Worm (Caenorhabditis elegans) whole organism, L2 larva: ENCODE measurements around the gene B0303.7.
A peak's percentile ranks its signal among the peaks of the same experiment; 100 is the strongest.

ENCODE experiments used
- C34F6.9 ChIP-seq: fragments of 150-350 bp; optimal IDR thresholded peaks from 2 replicates; lab custom pipeline; 2014; ENCODE audit warnings: missing biosample characterization, missing genetic modification characterization
- F13H6.1 ChIP-seq: sonication (generic microtip); optimal IDR thresholded peaks from 2 replicates; lab custom pipeline; 2016; ENCODE audit warnings: missing genetic modification characterization, missing compliant biosample characterization
- R02D3.7 ChIP-seq: fragments of 150-350 bp; optimal IDR thresholded peaks from 2 replicates; lab custom pipeline; 2014; ENCODE audit warnings: missing biosample characterization, missing genetic modification characterization
- Y55F3AM.14 ChIP-seq: fragments of 200-800 bp; sonication (Bioruptor generic); optimal IDR thresholded peaks from 2 replicates; lab custom pipeline; 2018; ENCODE audit warnings: mild to moderate bottlenecking, missing genetic modification characterization, missing compliant biosample characterization
- ZK546.5 ChIP-seq: sonication (generic microtip); optimal IDR thresholded peaks from 2 replicates; lab custom pipeline; 2017; ENCODE audit warnings: missing biosample characterization, missing genetic modification characterization
- aly-2 ChIP-seq: fragments of 150-350 bp; optimal IDR thresholded peaks from 2 replicates; lab custom pipeline; 2014; ENCODE audit warnings: missing biosample characterization, missing genetic modification characterization
- ama-1 ChIP-seq: fragments of 150-350 bp; optimal IDR thresholded peaks from 2 replicates; lab custom pipeline; 2018; ENCODE audit warnings: inconsistent platforms
- blmp-1 ChIP-seq: sonication (generic microtip); optimal IDR thresholded peaks from 2 replicates; lab custom pipeline; 2017; ENCODE audit warnings: missing genetic modification characterization, mild to moderate bottlenecking, missing compliant biosample characterization, antibody characterized with exemption, moderate library complexity; ENCODE audit not compliant: insufficient read depth
- ceh-16 ChIP-seq: fragments of 150-350 bp; optimal IDR thresholded peaks from 2 replicates; lab custom pipeline; 2014; ENCODE audit warnings: missing biosample characterization, missing genetic modification characterization
- ceh-82 ChIP-seq: fragments of 150-350 bp; optimal IDR thresholded peaks from 2 replicates; lab custom pipeline; 2014; ENCODE audit warnings: missing biosample characterization, missing genetic modification characterization
- crh-2 ChIP-seq: sonication (generic microtip); optimal IDR thresholded peaks from 2 replicates; lab custom pipeline; 2017; ENCODE audit warnings: missing biosample characterization, missing genetic modification characterization
- dmd-4 ChIP-seq: sonication (generic microtip); optimal IDR thresholded peaks from 2 replicates; lab custom pipeline; 2017; ENCODE audit warnings: missing biosample characterization, missing genetic modification characterization
- egl-27 ChIP-seq: sonication (generic microtip); optimal IDR thresholded peaks from 3 replicates; lab custom pipeline; 2017; ENCODE audit warnings: missing biosample characterization, missing genetic modification reagents, missing genetic modification characterization
- elt-1 ChIP-seq: fragments of 150-350 bp; optimal IDR thresholded peaks from 2 replicates; lab custom pipeline; 2014; ENCODE audit warnings: missing biosample characterization, missing genetic modification characterization
- elt-3 ChIP-seq: sonication (generic microtip); optimal IDR thresholded peaks from 2 replicates; lab custom pipeline; 2017; ENCODE audit warnings: missing biosample characterization, missing genetic modification characterization
- fos-1 ChIP-seq: fragments of 150-350 bp; optimal IDR thresholded peaks from 2 replicates; lab custom pipeline; 2014; ENCODE audit warnings: missing biosample characterization, missing genetic modification characterization
- gmeb-1 ChIP-seq: fragments of 150-350 bp; optimal IDR thresholded peaks from 2 replicates; lab custom pipeline; 2014; ENCODE audit warnings: missing biosample characterization, missing genetic modification characterization
- lin-11 ChIP-seq: fragments of 150-350 bp; sonication (generic microtip); optimal IDR thresholded peaks from 2 replicates; lab custom pipeline; 2014; ENCODE audit warnings: missing biosample characterization, missing genetic modification characterization, inconsistent platforms, mixed read lengths
- lin-13 ChIP-seq: fragments of 150-350 bp; optimal IDR thresholded peaks from 2 replicates; lab custom pipeline; 2014; ENCODE audit warnings: missing biosample characterization, missing genetic modification reagents, missing genetic modification characterization
- lin-39 ChIP-seq: fragments of 150-350 bp; optimal IDR thresholded peaks from 2 replicates; lab custom pipeline; 2014; ENCODE audit warnings: missing biosample characterization, missing genetic modification reagents, missing genetic modification characterization
- lsy-2 ChIP-seq, 2 experiments: fragments of 150-350 bp in 1 of 2; sonication (generic microtip) in 1 of 2; optimal IDR thresholded peaks; 2 replicates each; lab custom pipeline; 2014 to 2017; ENCODE audit warnings: missing biosample characterization in 2 of 2, missing genetic modification characterization in 2 of 2
- mab-5 ChIP-seq: fragments of 150-350 bp; optimal IDR thresholded peaks from 2 replicates; lab custom pipeline; 2014; ENCODE audit warnings: missing biosample characterization, missing genetic modification characterization
- mbf-1 ChIP-seq: sonication (generic microtip); optimal IDR thresholded peaks from 2 replicates; lab custom pipeline; 2017; ENCODE audit warnings: missing biosample characterization, missing genetic modification characterization
- mdl-1 ChIP-seq, 2 experiments: fragments of 150-350 bp in 1 of 2; sonication (generic microtip) in 1 of 2; optimal IDR thresholded peaks; 2 replicates each; lab custom pipeline; 2017; ENCODE audit warnings: missing biosample characterization in 2 of 2, missing genetic modification characterization in 2 of 2
- nhr-10 ChIP-seq: sonication (generic microtip); optimal IDR thresholded peaks from 2 replicates; lab custom pipeline; 2017; ENCODE audit warnings: missing biosample characterization, missing genetic modification characterization
- nhr-11 ChIP-seq: fragments of 150-350 bp; optimal IDR thresholded peaks from 2 replicates; lab custom pipeline; 2014; ENCODE audit warnings: missing biosample characterization, missing genetic modification characterization
- nhr-12 ChIP-seq: fragments of 150-350 bp; optimal IDR thresholded peaks from 2 replicates; lab custom pipeline; 2014; ENCODE audit warnings: missing biosample characterization, missing genetic modification characterization
- nhr-129 ChIP-seq: fragments of 150-350 bp; optimal IDR thresholded peaks from 2 replicates; lab custom pipeline; 2014; ENCODE audit warnings: missing biosample characterization, missing genetic modification characterization
- nhr-21 ChIP-seq: fragments of 150-350 bp; optimal IDR thresholded peaks from 2 replicates; lab custom pipeline; 2014; ENCODE audit warnings: missing biosample characterization, missing genetic modification characterization
- nhr-23 ChIP-seq: fragments of 150-350 bp; optimal IDR thresholded peaks from 2 replicates; lab custom pipeline; 2014; ENCODE audit warnings: missing biosample characterization, missing genetic modification reagents, missing genetic modification characterization
- nhr-237 ChIP-seq: fragments of 150-350 bp; optimal IDR thresholded peaks from 2 replicates; lab custom pipeline; 2014; ENCODE audit warnings: missing biosample characterization, missing genetic modification characterization
- nhr-25 ChIP-seq: fragments of 150-350 bp; sonication (generic microtip); optimal IDR thresholded peaks from 3 replicates; lab custom pipeline; 2014; ENCODE audit warnings: missing biosample characterization, missing genetic modification characterization
- nhr-6 ChIP-seq: fragments of 150-350 bp; optimal IDR thresholded peaks from 2 replicates; lab custom pipeline; 2014; ENCODE audit warnings: missing biosample characterization, missing genetic modification characterization
- nhr-77 ChIP-seq: fragments of 150-350 bp; optimal IDR thresholded peaks from 2 replicates; lab custom pipeline; 2014; ENCODE audit warnings: missing biosample characterization, missing genetic modification characterization
- peb-1 ChIP-seq: fragments of 150-350 bp; optimal IDR thresholded peaks from 2 replicates; lab custom pipeline; 2014; ENCODE audit warnings: missing biosample characterization, missing genetic modification characterization
- sem-4 ChIP-seq: fragments of 150-350 bp; optimal IDR thresholded peaks from 2 replicates; lab custom pipeline; 2014; ENCODE audit warnings: missing biosample characterization, missing genetic modification reagents, missing genetic modification characterization
- skn-1 ChIP-seq: sonication (generic microtip); optimal IDR thresholded peaks from 2 replicates; lab custom pipeline; 2017; ENCODE audit warnings: missing biosample characterization, missing genetic modification characterization
- sma-3 ChIP-seq: sonication (generic microtip); optimal IDR thresholded peaks from 2 replicates; lab custom pipeline; 2016; ENCODE audit warnings: missing genetic modification reagents, missing genetic modification characterization, missing compliant biosample characterization
- sma-9 ChIP-seq, 2 experiments: fragments of 150-350 bp in 1 of 2; sonication (generic microtip) in 1 of 2; optimal IDR thresholded peaks; 2 replicates each; lab custom pipeline; 2014 to 2016; ENCODE audit warnings: missing genetic modification characterization in 2 of 2, mild to moderate bottlenecking in 1 of 2, missing biosample characterization in 1 of 2, missing compliant biosample characterization in 1 of 2, missing genetic modification reagents in 1 of 2, moderate library complexity in 1 of 2
- snpc-4 ChIP-seq: fragments of 150-350 bp; optimal IDR thresholded peaks from 2 replicates; lab custom pipeline; 2014; ENCODE audit warnings: missing biosample characterization, missing genetic modification characterization
- unc-39 ChIP-seq: fragments of 150-350 bp; optimal IDR thresholded peaks from 2 replicates; lab custom pipeline; 2014; ENCODE audit warnings: missing biosample characterization, missing genetic modification characterization
- unc-55 ChIP-seq: fragments of 150-350 bp; sonication (generic microtip); optimal IDR thresholded peaks from 3 replicates; lab custom pipeline; 2014; ENCODE audit warnings: missing biosample characterization, missing genetic modification reagents, missing genetic modification characterization
- unc-62 ChIP-seq: fragments of 150-350 bp; optimal IDR thresholded peaks from 2 replicates; lab custom pipeline; 2014; ENCODE audit warnings: missing biosample characterization, missing genetic modification reagents, missing genetic modification characterization
- zag-1 ChIP-seq: fragments of 150-350 bp; optimal IDR thresholded peaks from 2 replicates; lab custom pipeline; 2014; ENCODE audit warnings: missing biosample characterization, missing genetic modification characterization
- ztf-1 ChIP-seq: fragments of 200-800 bp; sonication (Bioruptor generic); conservative IDR thresholded peaks from 2 replicates; pipeline ENCODE4 v1.3.6; 2022; ENCODE audit warnings: missing genetic modification characterization, missing compliant biosample characterization
- ztf-11 ChIP-seq: sonication (generic microtip); optimal IDR thresholded peaks from 2 replicates; lab custom pipeline; 2017; ENCODE audit warnings: missing biosample characterization, missing genetic modification characterization
- ztf-4 ChIP-seq: fragments of 150-350 bp; optimal IDR thresholded peaks from 2 replicates; lab custom pipeline; 2014; ENCODE audit warnings: missing biosample characterization, missing genetic modification characterization

Gene B0303.7

ce11 chrIII:8656957-8657356, 36.5 kb upstream of the B0303.7 start (continued):
- TF ChIP-seq nhr-23 (tag; lab: Kevin White, UChicago) (no peak), sma-9 (GFP tag; optimal IDR thresholded peaks at IDR 0.05; lab: Kevin White, UChicago) (peak; percentile 90), sma-9 (tag; optimal IDR thresholded peaks at IDR 0.05; lab: Kevin White, UChicago) (no peak), nhr-21 (tag; lab: Kevin White, UChicago) (no peak), nhr-11 (tag; lab: Kevin White, UChicago) (no peak)

- no peak for TF ChIP-seq nhr-25 (tag; lab: Kevin White, UChicago)
- no peak for TF ChIP-seq gmeb-1
- TF ChIP-seq elt-1 (tag; lab: Kevin White, UChicago), result no peak
- no peak for TF ChIP-seq nhr-23 (tag; lab: Kevin White, UChicago)
- no peak for TF ChIP-seq peb-1
- TF ChIP-seq sma-9 (GFP tag; optimal IDR thresholded peaks at IDR 0.05; lab: Kevin White, UChicago), result no peak
- no peak for TF ChIP-seq sma-9 (tag; optimal IDR thresholded peaks at IDR 0.05; lab: Kevin White, UChicago)
- TF ChIP-seq unc-62, result no peak
- no peak for TF ChIP-seq dmd-4
- TF ChIP-seq ztf-4 (tag; lab: Kevin White, UChicago), result no peak
- no peak for TF ChIP-seq nhr-237 (tag; lab: Kevin White, UChicago)
These were observed 35.6 kb upstream of the B0303.7 start for ce11 chrIII:8657676-8658366.

- TF ChIP-seq ceh-82 (tag; lab: Kevin White, UChicago) (no peak), mdl-1 (tag; optimal IDR thresholded peaks at IDR 0.05; lab: Kevin White, UChicago) (peak in 1 of 2 experiments; percentile 84), crh-2 (tag; lab: Kevin White, UChicago) (peak; percentile 99), nhr-237 (tag; lab: Kevin White, UChicago) (no peak), gmeb-1 (peak; percentile 82), nhr-25 (tag; lab: Kevin White, UChicago) (peak; percentile 97), nhr-10 (tag; lab: Kevin White, UChicago) (no peak), ztf-1 (GFP tag; lab: Robert Waterston, UW) (no peak), aly-2 (tag; lab: Kevin White, UChicago) (no peak), unc-55 (peak; percentile 95), C34F6.9 (tag; lab: Kevin White, UChicago) (peak; percentile 96), R02D3.7 (tag; lab: Kevin White, UChicago) (no peak), ZK546.5 (tag; lab: Kevin White, UChicago) (no peak), unc-39 (tag; lab: Kevin White, UChicago) (no peak), lin-11 (tag; lab: Kevin White, UChicago) (peak; percentile 53), mbf-1 (tag; lab: Kevin White, UChicago) (no peak), ztf-4 (tag; lab: Kevin White, UChicago) (peak; percentile 93), nhr-12 (no peak), skn-1 (tag; lab: Kevin White, UChicago) (no peak), dmd-4 (no peak), lin-13 (GFP tag; lab: Kevin White, UChicago) (peak; percentile 79), blmp-1 (tag; lab: Kevin White, UChicago) (peak; percentile 45), lsy-2 (tag; optimal IDR thresholded peaks at IDR 0.05; lab: Kevin White, UChicago) (peak; percentile 28 to 91), nhr-77 (no peak), ceh-16 (tag; lab: Kevin White, UChicago) (no peak), sem-4 (tag; lab: Kevin White, UChicago) (peak; percentile 92), nhr-23 (tag; lab: Kevin White, UChicago) (no peak), mab-5 (tag; lab: Kevin White, UChicago) (peak; percentile 53), nhr-21 (tag; lab: Kevin White, UChicago) (peak; percentile 97), nhr-6 (peak; percentile 93), fos-1 (tag; lab: Kevin White, UChicago) (peak; percentile 83), Y55F3AM.14 (GFP tag; lab: Kevin White, UChicago) (peak; percentile 94), ztf-11 (tag; lab: Kevin White, UChicago) (no peak), egl-27 (peak; percentile 53), unc-62 (peak; percentile 59), ama-1 (peak; percentile 67), elt-1 (tag; lab: Kevin White, UChicago) (no peak), zag-1 (tag; lab: Kevin White, UChicago) (peak; percentile 54), snpc-4 (tag; lab: Kevin White, UChicago) (peak; percentile 31), sma-3 (GFP tag; lab: Kevin White, UChicago) (peak; percentile 97), nhr-129 (tag; lab: Kevin White, UChicago) (peak; percentile 97), peb-1 (no peak), elt-3 (tag; lab: Kevin White, UChicago) (no peak), F13H6.1 (tag; lab: Kevin White, UChicago) (peak; percentile 98), sma-9 (GFP tag; optimal IDR thresholded peaks at IDR 0.05; lab: Kevin White, UChicago) (peak; percentile 95), sma-9 (tag; optimal IDR thresholded peaks at IDR 0.05; lab: Kevin White, UChicago) (no peak), nhr-11 (tag; lab: Kevin White, UChicago) (no peak), lin-39 (no peak)
These were observed 35.1 kb upstream of the B0303.7 start for ce11 chrIII:8658367-8658761.
